Fruit fly (Drosophila melanogaster) whole organism, embryonic: ENCODE results near the gene AIMP2.

Experiments used
- CG10366 ChIP-seq: fragments of 200-800 bp; sonication (Bioruptor generic); IDR thresholded peaks from 2 replicates; pipeline ENCODE4 v1.3.6; 2022; ENCODE audit warnings: missing biosample characterization, missing genetic modification characterization
- CG12769 ChIP-seq: fragments of 200-800 bp; sonication (Bioruptor generic); optimal IDR thresholded peaks from 2 replicates; lab custom pipeline; 2019; ENCODE audit warnings: missing biosample characterization, mild to moderate bottlenecking, missing genetic modification characterization, moderate library complexity
- CG14050 ChIP-seq: fragments of 200-800 bp; sonication (Bioruptor generic); IDR thresholded peaks from 3 replicates; pipeline ENCODE4 v1.3.6; 2022; ENCODE audit warnings: missing biosample characterization, missing genetic modification characterization
- CG15479 ChIP-seq: fragments of 200-800 bp; sonication (Bioruptor generic); optimal IDR thresholded peaks from 3 replicates; lab custom pipeline; 2019; ENCODE audit warnings: missing biosample characterization, mild to moderate bottlenecking, missing genetic modification characterization, moderate library complexity
- CG16863 ChIP-seq: fragments of 200-800 bp; sonication (Bioruptor generic); optimal IDR thresholded peaks from 3 replicates; lab custom pipeline; 2016; ENCODE audit warnings: missing biosample characterization, missing genetic modification characterization
- CG17328 ChIP-seq: fragments of 200-800 bp; sonication (Bioruptor generic); IDR thresholded peaks from 2 replicates; pipeline ENCODE4 v1.3.6; 2022; ENCODE audit warnings: missing biosample characterization, missing genetic modification characterization
- CG2120 ChIP-seq: fragments of 200-800 bp; sonication (Bioruptor generic); optimal IDR thresholded peaks from 3 replicates; lab custom pipeline; 2016; ENCODE audit warnings: missing biosample characterization, missing genetic modification characterization
- CG2199 ChIP-seq: fragments of 200-800 bp; sonication (Bioruptor generic); IDR thresholded peaks from 3 replicates; pipeline ENCODE4 v1.3.6; 2022; ENCODE audit warnings: missing biosample characterization, missing genetic modification characterization
- CG6689 ChIP-seq: fragments of 200-800 bp; sonication (Bioruptor generic); IDR thresholded peaks from 2 replicates; pipeline ENCODE4 v1.3.6; 2022; ENCODE audit warnings: missing biosample characterization, missing genetic modification characterization
- CG8290 ChIP-seq, 3 experiments: fragments of 200-800 bp; sonication (Bioruptor generic); optimal IDR thresholded peaks; 2 replicates each; lab custom pipeline; 2016 to 2019; ENCODE audit warnings: missing biosample characterization in 3 of 3, missing genetic modification characterization in 3 of 3, mild to moderate bottlenecking in 2 of 3, moderate library complexity in 1 of 3
- CG8388 ChIP-seq: fragments of 200-800 bp; sonication (Bioruptor generic); optimal IDR thresholded peaks from 2 replicates; lab custom pipeline; 2019; ENCODE audit warnings: missing biosample characterization, mild to moderate bottlenecking, missing genetic modification characterization, moderate library complexity
- CG8924 ChIP-seq: fragments of 200-800 bp; optimal IDR thresholded peaks from 3 replicates; lab custom pipeline; 2019; ENCODE audit warnings: missing biosample characterization, mild to moderate bottlenecking, missing genetic modification characterization, moderate library complexity
- CoRest ChIP-seq: fragments of 200-800 bp; sonication (Bioruptor generic); optimal IDR thresholded peaks from 3 replicates; lab custom pipeline; 2018; ENCODE audit warnings: missing biosample characterization, mild to moderate bottlenecking, missing genetic modification characterization, moderate library complexity
- D ChIP-seq, 2 experiments: fragments of 200-800 bp in 1 of 2; fragments of >200 bp in 1 of 2; sonication (Bioruptor generic) in 1 of 2; optimal IDR thresholded peaks; 2 replicates in 1 of 2; 3 replicates in 1 of 2; lab custom pipeline; 2017; ENCODE audit warnings: mild to moderate bottlenecking in 1 of 2, missing biosample characterization in 1 of 2, missing genetic modification characterization in 1 of 2, missing genetic modification reagents in 1 of 2
- Gug ChIP-seq: fragments of 200-800 bp; sonication (Bioruptor generic); IDR thresholded peaks from 4 replicates; pipeline ENCODE4 v1.3.6; 2022; ENCODE audit warnings: missing biosample characterization, missing genetic modification characterization
- HmgZ ChIP-seq: fragments of 200-800 bp; sonication (Bioruptor generic); optimal IDR thresholded peaks from 2 replicates; lab custom pipeline; 2018; ENCODE audit warnings: missing biosample characterization, mild to moderate bottlenecking, missing genetic modification characterization
- Hr39 ChIP-seq: fragments of >200 bp; optimal IDR thresholded peaks from 2 replicates; lab custom pipeline; 2017
- Hr51 ChIP-seq, 2 experiments: fragments of 200-800 bp; sonication (Bioruptor generic); optimal IDR thresholded peaks; 2 replicates in 1 of 2; 3 replicates in 1 of 2; lab custom pipeline; 2016 to 2018; ENCODE audit warnings: missing biosample characterization in 2 of 2, missing genetic modification characterization in 2 of 2, mild to moderate bottlenecking in 1 of 2, moderate library complexity in 1 of 2
- Kr ChIP-seq: fragments of 200-800 bp; sonication (Bioruptor generic); optimal IDR thresholded peaks from 2 replicates; lab custom pipeline; 2017; ENCODE audit warnings: missing biosample characterization, mild to moderate bottlenecking, missing genetic modification characterization
- MESR4 ChIP-seq: fragments of 200-800 bp; sonication (Bioruptor generic); optimal IDR thresholded peaks from 2 replicates; lab custom pipeline; 2018; ENCODE audit warnings: missing biosample characterization, mild to moderate bottlenecking, missing genetic modification characterization, moderate library complexity
- Oli ChIP-seq: fragments of 200-800 bp; sonication (Bioruptor generic); optimal IDR thresholded peaks from 2 replicates; lab custom pipeline; 2018; ENCODE audit warnings: missing biosample characterization, mild to moderate bottlenecking, missing genetic modification characterization, moderate library complexity
- Pdp1 ChIP-seq, 2 experiments: fragments of 200-800 bp; sonication (Bioruptor generic); optimal IDR thresholded peaks; 3 replicates each; lab custom pipeline; 2016; ENCODE audit warnings: missing biosample characterization in 2 of 2, missing genetic modification characterization in 2 of 2, mild to moderate bottlenecking in 1 of 2, moderate library complexity in 1 of 2
- Rfx ChIP-seq: fragments of 200-800 bp; sonication (Bioruptor generic); IDR thresholded peaks from 2 replicates; pipeline ENCODE4 v1.3.6; 2022; ENCODE audit warnings: missing biosample characterization, missing genetic modification characterization
- Stat92E ChIP-seq, 3 experiments: fragments of >200 bp in 2 of 3; fragments of 200-800 bp in 1 of 3; sonication (Bioruptor generic) in 1 of 3; optimal IDR thresholded peaks; 2 replicates each; lab custom pipeline; 2017 to 2019; ENCODE audit warnings: missing biosample characterization in 3 of 3, missing genetic modification characterization in 3 of 3, mild to moderate bottlenecking in 1 of 3, moderate library complexity in 1 of 3
- ac ChIP-seq: fragments of 200-800 bp; sonication (Bioruptor generic); optimal IDR thresholded peaks from 3 replicates; lab custom pipeline; 2017; ENCODE audit warnings: missing biosample characterization, mild to moderate bottlenecking, missing genetic modification characterization
- bsh ChIP-seq, 2 experiments: fragments of 200-800 bp; sonication (Bioruptor generic); optimal IDR thresholded peaks; 2 replicates each; lab custom pipeline; 2017 to 2018; ENCODE audit warnings: mild to moderate bottlenecking in 2 of 2, missing biosample characterization in 2 of 2, missing genetic modification characterization in 2 of 2, moderate library complexity in 1 of 2
- dpn ChIP-seq, 2 experiments: fragments of 200-800 bp; sonication (Bioruptor generic); optimal IDR thresholded peaks; 3 replicates each; lab custom pipeline; 2016; ENCODE audit warnings: missing biosample characterization in 2 of 2, missing genetic modification characterization in 2 of 2
- grau ChIP-seq: fragments of 200-800 bp; optimal IDR thresholded peaks from 3 replicates; lab custom pipeline; 2019; ENCODE audit warnings: missing biosample characterization, mild to moderate bottlenecking, missing genetic modification characterization, moderate library complexity
- mam ChIP-seq: fragments of 200-800 bp; sonication (Bioruptor generic); optimal IDR thresholded peaks from 3 replicates; lab custom pipeline; 2016; ENCODE audit warnings: missing biosample characterization, missing genetic modification characterization
- pan ChIP-seq, 4 experiments: fragments of >200 bp in 3 of 4; fragments of 200-800 bp in 1 of 4; sonication (Bioruptor generic) in 1 of 4; optimal IDR thresholded peaks in 3 of 4; IDR thresholded peaks in 1 of 4; 2 replicates each; pipeline versions ENCODE4 v1.3.6 to Lab custom; 2017 to 2022; ENCODE audit warnings: missing biosample characterization in 2 of 4, missing genetic modification characterization in 2 of 4, mixed read lengths in 1 of 4
- prd ChIP-seq, 3 experiments: fragments of >200 bp in 2 of 3; fragments of 200-800 bp in 1 of 3; sonication (Bioruptor generic) in 1 of 3; optimal IDR thresholded peaks in 2 of 3; IDR thresholded peaks in 1 of 3; 2 replicates in 2 of 3; 3 replicates in 1 of 3; pipeline versions ENCODE4 v1.3.6 to Lab custom; 2017 to 2022; ENCODE audit warnings: missing biosample characterization in 1 of 3, missing genetic modification characterization in 1 of 3
- row ChIP-seq: fragments of 200-800 bp; sonication (Bioruptor generic); IDR thresholded peaks from 3 replicates; pipeline ENCODE4 v1.3.6; 2022; ENCODE audit warnings: missing biosample characterization, missing genetic modification characterization
- sens ChIP-seq: fragments of 200-800 bp; sonication (Bioruptor generic); peaks from one replicate; lab custom pipeline; 2016; ENCODE audit warnings: missing biosample characterization, missing genetic modification characterization
- tio ChIP-seq: fragments of 200-800 bp; sonication (Bioruptor generic); optimal IDR thresholded peaks from 2 replicates; lab custom pipeline; 2017; ENCODE audit warnings: missing biosample characterization, missing genetic modification characterization, inconsistent platforms
- twi ChIP-seq: fragments of 200-800 bp; optimal IDR thresholded peaks from 2 replicates; lab custom pipeline; 2019; ENCODE audit warnings: missing biosample characterization, mild to moderate bottlenecking, missing genetic modification characterization, moderate library complexity
- wor ChIP-seq: fragments of 200-800 bp; sonication (Bioruptor generic); IDR thresholded peaks from 2 replicates; pipeline ENCODE4 v1.3.6; 2022; ENCODE audit warnings: missing biosample characterization, missing genetic modification characterization

Gene AIMP2

dm6 chr3L:15595175-15595724 is 11.8 kb downstream of the AIMP2 start (continued):
- TF ChIP-seq ac (GFP tag; lab: Kevin White, UChicago) (no peak), D (optimal IDR thresholded peaks at IDR 0.05; lab: Kevin White, UChicago) (peak; percentile 9), D (GFP tag; optimal IDR thresholded peaks at IDR 0.05; lab: Kevin White, UChicago) (peak; percentile 7), Oli (peak; percentile 30), CG17328 (GFP tag; lab: Robert Waterston, UW) (no peak), CG10366 (GFP tag; lab: Robert Waterston, UW) (peak; percentile 9; the same call in 1 of the 2 replicates), Kr (GFP tag; lab: Kevin White, UChicago) (no peak), CG16863 (GFP tag; lab: Kevin White, UChicago) (peak; percentile 15), CG12769 (peak; percentile 5), Gug (GFP tag; lab: Robert Waterston, UW) (no peak), CG6689 (0 out of 2 replicates have a peak, but pooled peaks have one; percentile 13), tio (GFP tag; lab: Kevin White, UChicago) (no peak), CoRest (peak; percentile 8), CG8924 (peak; percentile 10), CG8388 (GFP tag; lab: Kevin White, UChicago) (peak; percentile 3), Hr39 (lab: Kevin White, UChicago) (no peak), twi (tag; lab: Kevin White, UChicago) (peak; percentile 23), sens (GFP tag; lab: Kevin White, UChicago) (peak; percentile 68), CG14050 (GFP tag; lab: Robert Waterston, UW) (0 out of 3 replicates have a peak, but pooled peaks have one; percentile 27), grau (peak; percentile 23), CG8290 (GFP tag; optimal IDR thresholded peaks at IDR 0.05; lab: Kevin White, UChicago) (no peak), CG8290 (tag; optimal IDR thresholded peaks at IDR 0.05; lab: Kevin White, UChicago) (peak in 1 of 2 experiments; percentile 21), CG2120 (GFP tag; lab: Kevin White, UChicago) (peak; percentile 42), MESR4 (GFP tag; lab: Kevin White, UChicago) (no peak), CG2199 (GFP tag; lab: Robert Waterston, UW) (no peak; the same call in 2 of the 3 replicates), bsh (GFP tag; optimal IDR thresholded peaks at IDR 0.05; lab: Kevin White, UChicago) (peak in 1 of 2 experiments; percentile 29), prd (optimal IDR thresholded peaks at IDR 0.05; lab: Kevin White, UChicago) (no peak), prd (GFP tag; IDR thresholded peaks at IDR 0.05; lab: Robert Waterston, UW) (0 out of 3 replicates have a peak, but pooled peaks have one; percentile 26), row (peak; percentile 52; the same call in 2 of the 3 replicates), Pdp1 (GFP tag; optimal IDR thresholded peaks at IDR 0.05; lab: Kevin White, UChicago) (peak in 1 of 2 experiments; percentile 35), Rfx (GFP tag; lab: Robert Waterston, UW) (peak; percentile 14; the same call in 1 of the 2 replicates), mam (GFP tag; lab: Kevin White, UChicago) (no peak), wor (GFP tag; lab: Robert Waterston, UW) (no peak), Hr51 (GFP tag; optimal IDR thresholded peaks at IDR 0.05; lab: Kevin White, UChicago) (peak in 1 of 2 experiments; percentile 29), HmgZ (tag; lab: Kevin White, UChicago) (no peak), dpn (GFP tag; optimal IDR thresholded peaks at IDR 0.05; lab: Kevin White, UChicago) (no peak)
- TF ChIP-seq, all 482 proteins: peak for 49

DNA sequence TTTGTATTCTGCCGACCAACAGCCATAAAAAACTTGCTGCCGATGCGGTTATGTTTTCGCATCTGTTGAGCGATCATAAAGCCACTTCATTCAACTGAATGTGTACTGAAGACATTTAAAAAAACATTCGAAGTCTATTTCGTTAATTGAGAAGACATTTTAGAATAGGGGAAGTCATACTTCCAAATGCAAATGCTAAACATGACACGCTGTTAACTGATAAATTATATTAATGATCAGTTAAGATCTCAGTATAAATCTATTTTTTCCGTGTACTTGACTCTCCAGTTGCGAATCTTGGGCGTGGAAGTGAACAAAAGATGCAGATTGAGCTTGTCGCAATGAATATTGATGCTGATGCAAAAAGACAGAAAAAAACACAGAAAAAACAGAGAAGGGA is 12.5 kb downstream of the AIMP2 start:
- no peak for TF ChIP-seq pan (optimal IDR thresholded peaks at IDR 0.05; lab: Kevin White, UChicago)
- peak in 1 of 2 experiments; percentile 4 for TF ChIP-seq pan (GFP tag; optimal IDR thresholded peaks at IDR 0.05 in 1 of 2, IDR thresholded peaks at IDR 0.05 in 1 of 2)
- peak; percentile 19 for TF ChIP-seq CG15479 (GFP tag; lab: Kevin White, UChicago)
- no peak for TF ChIP-seq Stat92E (GFP tag; optimal IDR thresholded peaks at IDR 0.05; lab: Kevin White, UChicago)
